Fruit fly (Drosophila melanogaster): ENCODE results near the gene kibra.

The kibra gene

dm6 chr3R:14651076-14651662 is 72.9 kb downstream of the kibra start:
- TF ChIP-seq noc (tag; optimal IDR thresholded peaks at IDR 0.05), result peak; percentile 3

dm6 chr3R:14650367-14650766 is 73.7 kb downstream of the kibra start:
- no peak for TF ChIP-seq noc (tag; optimal IDR thresholded peaks at IDR 0.05)

- TF ChIP-seq noc (tag; optimal IDR thresholded peaks at IDR 0.05), result peak; percentile 96
Observed at dm6 chr3R:14649307-14650239, 74.5 kb downstream of the kibra start.

Data from whole organism, larva.